Fruit fly (Drosophila melanogaster) whole organism, adult: Measurements from ENCODE around the gene kek6.

Experiments used
- CG11617 ChIP-seq: fragments of 200-800 bp; sonication (Bioruptor generic); optimal IDR thresholded peaks from 2 replicates; lab custom pipeline; 2017; ENCODE audit warnings: mild to moderate bottlenecking, missing biosample characterization, missing genetic modification reagents, missing genetic modification characterization
- CG1620 ChIP-seq: fragments of 200-800 bp; sonication (Bioruptor generic); optimal IDR thresholded peaks from 2 replicates; lab custom pipeline; 2016; ENCODE audit warnings: missing biosample characterization, missing genetic modification characterization
- CG7045 ChIP-seq: fragments of 200-800 bp; sonication (Bioruptor generic); optimal IDR thresholded peaks from 2 replicates; lab custom pipeline; 2017; ENCODE audit warnings: missing biosample characterization, mild to moderate bottlenecking, missing genetic modification characterization
- CG7101 ChIP-seq: fragments of 200-800 bp; sonication (Bioruptor generic); optimal IDR thresholded peaks from 2 replicates; lab custom pipeline; 2018; ENCODE audit warnings: missing biosample characterization, mild to moderate bottlenecking, missing genetic modification characterization, moderate library complexity
- Hr96 ChIP-seq: fragments of 200-800 bp; sonication (Bioruptor generic); optimal IDR thresholded peaks from 2 replicates; lab custom pipeline; 2016; ENCODE audit warnings: missing biosample characterization, missing genetic modification characterization
- kay ChIP-seq: fragments of 200-800 bp; sonication (Bioruptor generic); peaks from one replicate; lab custom pipeline; 2016; ENCODE audit warnings: missing biosample characterization, missing genetic modification characterization, borderline replicate concordance
- ovo ChIP-seq: fragments of 200-800 bp; sonication (Bioruptor generic); optimal IDR thresholded peaks from 2 replicates; lab custom pipeline; 2016; ENCODE audit warnings: missing biosample characterization, missing genetic modification characterization

- TF ChIP-seq kay (GFP tag; lab: Kevin White, UChicago) (no peak), CG11617 (GFP tag; lab: Kevin White, UChicago) (no peak), CG7045 (no peak), CG1620 (no peak), CG7101 (tag; lab: Kevin White, UChicago) (no peak), ovo (GFP tag; lab: Kevin White, UChicago) (no peak), Hr96 (GFP tag; lab: Kevin White, UChicago) (no peak)
Observed at dm6 chr3R:31683048-31683857, 61.3 kb downstream of the kek6 start.
